Fruit fly (Drosophila melanogaster) whole organism, embryonic: Measurements from ENCODE around the gene gb.
A peak's percentile ranks its signal among the peaks of the same experiment; 100 is the strongest.

ENCODE experiments used
- Adf1 ChIP-seq: fragments of 200-800 bp; sonication (Bioruptor generic); IDR thresholded peaks from 2 replicates; pipeline ENCODE4 v1.3.6; 2022; ENCODE audit warnings: missing biosample characterization, missing genetic modification characterization
- Aef1 ChIP-seq: fragments of 200-800 bp; sonication (Bioruptor generic); IDR thresholded peaks from 3 replicates; pipeline ENCODE4 v1.3.6; 2022; ENCODE audit warnings: missing biosample characterization, missing genetic modification characterization
- B-H2 ChIP-seq: fragments of 200-800 bp; sonication (Bioruptor generic); optimal IDR thresholded peaks from 2 replicates; lab custom pipeline; 2018; ENCODE audit warnings: missing biosample characterization, mild to moderate bottlenecking, missing genetic modification characterization
- Blimp-1 ChIP-seq: fragments of 200-800 bp; sonication (Bioruptor generic); optimal IDR thresholded peaks from 3 replicates; lab custom pipeline; 2018; ENCODE audit warnings: missing biosample characterization, missing genetic modification characterization, mild to moderate bottlenecking, moderate library complexity, missing genetic modification reagents
- CG10431 ChIP-seq: fragments of 200-800 bp; sonication (Bioruptor generic); optimal IDR thresholded peaks from 3 replicates; lab custom pipeline; 2018; ENCODE audit warnings: missing biosample characterization, mild to moderate bottlenecking, missing genetic modification characterization
- CG10462 ChIP-seq: fragments of 200-800 bp; sonication (Bioruptor generic); optimal IDR thresholded peaks from 2 replicates; lab custom pipeline; 2016; ENCODE audit warnings: missing biosample characterization, missing genetic modification characterization
- CG11093 ChIP-seq: fragments of 200-800 bp; sonication (Bioruptor generic); IDR thresholded peaks from 3 replicates; pipeline ENCODE4 v1.3.6; 2022; ENCODE audit warnings: missing biosample characterization, missing genetic modification characterization
- CG11398 ChIP-seq: fragments of 200-800 bp; sonication (Bioruptor generic); optimal IDR thresholded peaks from 2 replicates; lab custom pipeline; 2016; ENCODE audit warnings: missing biosample characterization, missing genetic modification characterization
- CG15479 ChIP-seq: fragments of 200-800 bp; sonication (Bioruptor generic); optimal IDR thresholded peaks from 3 replicates; lab custom pipeline; 2019; ENCODE audit warnings: missing biosample characterization, mild to moderate bottlenecking, missing genetic modification characterization, moderate library complexity
- CG2129 ChIP-seq: fragments of 200-800 bp; sonication (Bioruptor generic); IDR thresholded peaks from 2 replicates; pipeline ENCODE4 v1.3.6; 2022; ENCODE audit warnings: missing biosample characterization, missing genetic modification characterization; ENCODE audit not compliant: partially characterized antibody
- CG2875 ChIP-seq: fragments of 200-800 bp; sonication (Bioruptor generic); optimal IDR thresholded peaks from 2 replicates; lab custom pipeline; 2017; ENCODE audit warnings: missing biosample characterization, mild to moderate bottlenecking, missing genetic modification characterization, missing genetic modification reagents
- CG30403 ChIP-seq: fragments of 200-800 bp; sonication (Bioruptor generic); optimal IDR thresholded peaks from 3 replicates; lab custom pipeline; 2016; ENCODE audit warnings: missing biosample characterization, missing genetic modification characterization
- CG3163 ChIP-seq: fragments of 200-800 bp; sonication (Bioruptor generic); optimal IDR thresholded peaks from 3 replicates; lab custom pipeline; 2016; ENCODE audit warnings: missing biosample characterization, missing genetic modification characterization
- CG4617 ChIP-seq: fragments of 200-800 bp; sonication (Bioruptor generic); optimal IDR thresholded peaks from 3 replicates; lab custom pipeline; 2016; ENCODE audit warnings: missing biosample characterization, missing genetic modification characterization, borderline replicate concordance
- CG6689 ChIP-seq: fragments of 200-800 bp; sonication (Bioruptor generic); IDR thresholded peaks from 2 replicates; pipeline ENCODE4 v1.3.6; 2022; ENCODE audit warnings: missing biosample characterization, missing genetic modification characterization
- CG8290 ChIP-seq, 3 experiments: fragments of 200-800 bp; sonication (Bioruptor generic); optimal IDR thresholded peaks; 2 replicates each; lab custom pipeline; 2016 to 2019; ENCODE audit warnings: missing biosample characterization in 3 of 3, missing genetic modification characterization in 3 of 3, mild to moderate bottlenecking in 2 of 3, moderate library complexity in 1 of 3
- Deaf1 ChIP-seq: fragments of 200-800 bp; optimal IDR thresholded peaks from 3 replicates; lab custom pipeline; 2019; ENCODE audit warnings: missing biosample characterization, mild to moderate bottlenecking, missing genetic modification characterization, moderate library complexity
- Drgx ChIP-seq: fragments of 200-800 bp; sonication (Bioruptor generic); IDR thresholded peaks from 2 replicates; pipeline ENCODE4 v1.3.6; 2022; ENCODE audit warnings: missing biosample characterization, missing genetic modification characterization
- Ets65A ChIP-seq: fragments of 200-800 bp; sonication (Bioruptor generic); peaks from one replicate; lab custom pipeline; 2016; ENCODE audit warnings: missing biosample characterization, missing genetic modification characterization
- Hey ChIP-seq: fragments of 200-800 bp; sonication (Bioruptor generic); optimal IDR thresholded peaks from 3 replicates; lab custom pipeline; 2018; ENCODE audit warnings: missing biosample characterization, mild to moderate bottlenecking, missing genetic modification characterization
- Hsf ChIP-seq: fragments of 200-800 bp; sonication (Bioruptor generic); optimal IDR thresholded peaks from 3 replicates; lab custom pipeline; 2016; ENCODE audit warnings: missing biosample characterization, missing genetic modification characterization
- Med ChIP-seq: fragments of 200-800 bp; sonication (Bioruptor generic); peaks from one replicate; lab custom pipeline; 2016; ENCODE audit warnings: missing biosample characterization, missing genetic modification characterization, mild to moderate bottlenecking, inconsistent platforms, moderate library complexity
- NC2α ChIP-seq: fragments of 200-800 bp; sonication (Bioruptor generic); optimal IDR thresholded peaks from 2 replicates; lab custom pipeline; 2016; ENCODE audit warnings: missing biosample characterization, missing genetic modification characterization
- Rx ChIP-seq: fragments of 200-800 bp; sonication (Bioruptor generic); IDR thresholded peaks from 2 replicates; pipeline ENCODE4 v1.3.6; 2022; ENCODE audit warnings: missing biosample characterization, missing genetic modification characterization
- Sox102F ChIP-seq: fragments of 200-800 bp; sonication (Bioruptor generic); optimal IDR thresholded peaks from 2 replicates; lab custom pipeline; 2018; ENCODE audit warnings: missing biosample characterization, mild to moderate bottlenecking, missing genetic modification characterization, moderate library complexity
- btn ChIP-seq: fragments of 200-800 bp; sonication (Bioruptor generic); optimal IDR thresholded peaks from 2 replicates; lab custom pipeline; 2016; ENCODE audit warnings: missing biosample characterization, missing genetic modification characterization
- cato ChIP-seq: fragments of 200-800 bp; sonication (Bioruptor generic); optimal IDR thresholded peaks from 2 replicates; lab custom pipeline; 2016; ENCODE audit warnings: missing biosample characterization, missing genetic modification characterization, borderline replicate concordance
- caup ChIP-seq: fragments of 200-800 bp; sonication (Bioruptor generic); optimal IDR thresholded peaks from 3 replicates; lab custom pipeline; 2017; ENCODE audit warnings: missing biosample characterization, mild to moderate bottlenecking, missing genetic modification characterization, moderate library complexity; ENCODE audit not compliant: severe bottlenecking
- chinmo ChIP-seq: fragments of 200-800 bp; sonication (Bioruptor generic); IDR thresholded peaks from 4 replicates; pipeline ENCODE4 v1.3.6; 2022; ENCODE audit warnings: missing biosample characterization, missing genetic modification characterization; ENCODE audit not compliant: partially characterized antibody
- gt ChIP-seq: fragments of 200-800 bp; sonication (Bioruptor generic); IDR thresholded peaks from 2 replicates; pipeline ENCODE4 v1.3.6; 2022; ENCODE audit warnings: missing biosample characterization, missing genetic modification characterization
- kah ChIP-seq: fragments of 200-800 bp; sonication (Bioruptor generic); optimal IDR thresholded peaks from 2 replicates; lab custom pipeline; 2018; ENCODE audit warnings: missing biosample characterization, mild to moderate bottlenecking, missing genetic modification characterization
- lab ChIP-seq: fragments of 200-800 bp; sonication (Bioruptor generic); optimal IDR thresholded peaks from 3 replicates; lab custom pipeline; 2017; ENCODE audit warnings: missing biosample characterization, missing genetic modification characterization, mild to moderate bottlenecking, moderate library complexity, missing genetic modification reagents
- lbe ChIP-seq: fragments of 200-800 bp; sonication (Bioruptor generic); optimal IDR thresholded peaks from 2 replicates; lab custom pipeline; 2016; ENCODE audit warnings: missing biosample characterization, mild to moderate bottlenecking, missing genetic modification characterization
- nmo ChIP-seq: fragments of 200-800 bp; sonication (Bioruptor generic); optimal IDR thresholded peaks from 2 replicates; lab custom pipeline; 2018; ENCODE audit warnings: missing biosample characterization, mild to moderate bottlenecking, missing genetic modification characterization, moderate library complexity
- repo ChIP-seq: fragments of 200-800 bp; sonication (Bioruptor generic); optimal IDR thresholded peaks from 2 replicates; lab custom pipeline; 2016; ENCODE audit warnings: missing biosample characterization, missing genetic modification characterization
- ro ChIP-seq: fragments of 200-800 bp; sonication (Bioruptor generic); IDR thresholded peaks from 2 replicates; pipeline ENCODE4 v1.3.6; 2022; ENCODE audit warnings: missing biosample characterization, missing genetic modification characterization
- sens ChIP-seq: fragments of 200-800 bp; sonication (Bioruptor generic); peaks from one replicate; lab custom pipeline; 2016; ENCODE audit warnings: missing biosample characterization, missing genetic modification characterization
- sisA ChIP-seq: fragments of 200-800 bp; sonication (Bioruptor generic); IDR thresholded peaks from 2 replicates; pipeline ENCODE4 v1.3.6; 2022; ENCODE audit warnings: missing biosample characterization, missing genetic modification characterization

Gene gb

DNA sequence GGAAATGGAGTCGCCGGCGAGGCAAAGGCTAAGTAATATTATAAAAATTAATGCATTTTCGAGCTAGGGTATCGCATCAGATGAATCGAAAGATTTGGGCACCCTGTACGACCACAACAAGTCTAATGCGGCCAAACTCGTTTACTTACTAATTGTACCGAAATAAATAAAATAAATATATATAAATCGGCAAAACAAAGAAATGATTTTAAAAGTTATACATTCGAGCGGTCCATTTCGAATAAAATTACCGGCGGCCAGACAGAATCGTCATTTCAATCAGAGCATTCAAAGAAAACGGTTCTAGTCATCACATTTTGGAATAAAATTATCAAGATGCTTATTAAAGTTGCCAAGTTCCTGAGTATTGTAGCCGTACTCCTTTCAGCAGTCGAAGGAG is 19.2 kb downstream of the gb start, which contains the start of gene CG14258:
TSS of gene CG14258 (plus strand) at position 301 of the 400 bp plus-strand sequence.
- TF ChIP-seq cato (no peak), CG2129 (no peak), caup (GFP tag; lab: Kevin White, UChicago) (no peak), CG11398 (GFP tag; lab: Kevin White, UChicago) (no peak), CG30403 (GFP tag; lab: Kevin White, UChicago) (no peak), lbe (GFP tag; lab: Kevin White, UChicago) (no peak), B-H2 (no peak), nmo (GFP tag; lab: Kevin White, UChicago) (no peak), CG2875 (GFP tag; lab: Kevin White, UChicago) (no peak), Adf1 (GFP tag; lab: Robert Waterston, UW) (no peak), Med (GFP tag; lab: Kevin White, UChicago) (no peak), btn (GFP tag; lab: Kevin White, UChicago) (no peak), Aef1 (no peak), kah (GFP tag; lab: Kevin White, UChicago) (no peak), CG11093 (GFP tag; lab: Robert Waterston, UW) (no peak), Hsf (GFP tag; lab: Kevin White, UChicago) (no peak), CG4617 (GFP tag; lab: Kevin White, UChicago) (no peak)

- no peak for TF ChIP-seq CG3163 (GFP tag; lab: Kevin White, UChicago)
- no peak for TF ChIP-seq CG8290 (GFP tag; optimal IDR thresholded peaks at IDR 0.05; lab: Kevin White, UChicago)
- TF ChIP-seq CG8290 (tag; optimal IDR thresholded peaks at IDR 0.05; lab: Kevin White, UChicago), result no peak
- peak; percentile 47 for TF ChIP-seq Drgx
- TF ChIP-seq lbe (GFP tag; lab: Kevin White, UChicago), result peak; percentile 10
- no peak for TF ChIP-seq Sox102F (GFP tag; lab: Kevin White, UChicago)
- no peak for TF ChIP-seq gt (GFP tag; lab: Robert Waterston, UW)
- peak; percentile 53 for TF ChIP-seq Ets65A
- 0 out of 2 replicates have a peak, but pooled peaks have one; percentile 13 for TF ChIP-seq CG6689 (GFP tag; lab: Robert Waterston, UW)
- TF ChIP-seq Rx, result peak; percentile 8; the same call in 1 of the 2 replicates
- no peak for TF ChIP-seq B-H2
- peak; percentile 13 for TF ChIP-seq Blimp-1 (GFP tag; lab: Kevin White, UChicago)
- no peak for TF ChIP-seq CG10431 (GFP tag; lab: Kevin White, UChicago)
- no peak for TF ChIP-seq lab (GFP tag; lab: Kevin White, UChicago)
- peak; percentile 10; the same call in 1 of the 2 replicates for TF ChIP-seq sisA (GFP tag; lab: Robert Waterston, UW)
- peak; percentile 26 for TF ChIP-seq sens (GFP tag; lab: Kevin White, UChicago)
Measured at dm6 chr3R:27092263-27092662, 19.8 kb downstream of the gb start.

dm6 chr3R:27091106-27091505 is 21.0 kb downstream of the gb start, which contains the start of gene Cpr97Eb:
Gene Cpr97Eb (minus strand): TSS chr3R:27091130.
- TF ChIP-seq CG15479 (GFP tag; lab: Kevin White, UChicago) (no peak), chinmo (GFP tag; lab: Robert Waterston, UW) (0 out of 4 replicates have a peak, but pooled peaks have one; percentile 6), Deaf1 (tag; lab: Kevin White, UChicago) (peak; percentile 68), Blimp-1 (GFP tag; lab: Kevin White, UChicago) (peak; percentile 87)

- no peak for TF ChIP-seq CG10462
- no peak for TF ChIP-seq ro (GFP tag; lab: Robert Waterston, UW)
- TF ChIP-seq repo (GFP tag; lab: Kevin White, UChicago), result no peak
- no peak for TF ChIP-seq Hey (tag; lab: Kevin White, UChicago)
- TF ChIP-seq NC2α (GFP tag; lab: Kevin White, UChicago), result no peak
Measured at dm6 chr3R:27087549-27087948, 24.5 kb downstream of the gb start, which contains the start of gene Cpr97Ea. Gene Cpr97Ea (minus strand): TSS chr3R:27087778.
